Worm (Caenorhabditis elegans): ENCODE data around the gene F15E6.5.

DNA sequence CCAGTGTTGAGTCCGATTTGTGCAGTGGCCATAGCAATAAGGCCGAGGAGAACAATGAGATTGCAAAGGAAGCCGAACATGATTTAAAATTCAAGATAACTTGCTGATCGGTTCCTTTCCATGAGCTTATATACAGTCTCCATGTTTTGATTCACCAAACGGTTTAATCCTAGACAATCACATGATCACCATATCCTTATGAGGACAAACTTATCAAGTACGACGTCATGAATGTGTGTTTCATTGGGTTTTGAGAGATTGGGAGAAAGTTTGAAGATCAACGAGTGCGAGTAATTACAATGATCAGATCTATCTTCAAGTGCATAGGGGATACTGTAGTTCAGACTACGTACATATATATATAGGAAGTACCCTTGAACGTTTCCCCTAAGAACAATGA is 1.1 kb downstream of the F15E6.5 start, which contains the start of gene dct-7:
- TF ChIP-seq ama-1 (optimal IDR thresholded peaks at IDR 0.05) (no peak), lin-39 (tag; optimal IDR thresholded peaks at IDR 0.05) (no peak), dmd-4 (tag; optimal IDR thresholded peaks at IDR 0.05) (no peak), mab-5 (tag; optimal IDR thresholded peaks at IDR 0.05) (no peak), nhr-23 (tag; optimal IDR thresholded peaks at IDR 0.05) (no peak), nhr-237 (tag; optimal IDR thresholded peaks at IDR 0.05) (no peak), blmp-1 (tag; optimal IDR thresholded peaks at IDR 0.05; ENCODE audit: insufficient read depth) (no peak), mdl-1 (tag; optimal IDR thresholded peaks at IDR 0.05) (no peak)
